Fruit fly (Drosophila melanogaster): ENCODE measurements around the gene CG17834.

Gene CG17834

DNA sequence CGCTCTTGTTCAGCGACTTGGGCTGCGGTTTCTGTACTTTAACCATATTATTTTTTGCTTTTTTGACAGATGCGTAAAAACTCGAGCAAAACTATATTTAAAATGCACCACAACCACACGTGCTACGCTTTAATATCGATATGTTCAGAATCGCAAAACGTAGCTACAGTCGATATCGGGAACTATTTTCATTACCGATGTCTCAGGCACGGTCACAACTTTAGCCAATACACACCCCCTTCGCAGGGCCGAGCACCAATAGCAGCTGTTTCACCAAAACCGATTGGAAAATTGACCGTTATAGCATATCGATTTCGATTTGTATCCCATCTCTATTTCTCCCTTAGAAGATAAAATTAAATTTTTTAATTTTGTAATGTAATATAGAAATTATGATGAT lies 17.2 kb upstream of the CG17834 start, which contains the start of gene CG13096 (continued):
- TF ChIP-seq Lpt (GFP tag; optimal IDR thresholded peaks at IDR 0.05) = no peak
- peak; percentile 83 for TF ChIP-seq Dp (GFP tag; optimal IDR thresholded peaks at IDR 0.05)
- TF ChIP-seq CG3838 (GFP tag; optimal IDR thresholded peaks at IDR 0.05) = no peak
- TF ChIP-seq HLH54F (GFP tag; optimal IDR thresholded peaks at IDR 0.05) = no peak
- TF ChIP-seq run (tag; optimal IDR thresholded peaks at IDR 0.05) = no peak
- no peak for TF ChIP-seq jigr1 (GFP tag; IDR thresholded peaks at IDR 0.05)
- no peak for TF ChIP-seq ro (GFP tag; IDR thresholded peaks at IDR 0.05)
- TF ChIP-seq CG15073 (GFP tag; optimal IDR thresholded peaks at IDR 0.05) = no peak
- no peak for TF ChIP-seq CG3726 (GFP tag; IDR thresholded peaks at IDR 0.05)
- peak; percentile 30 for TF ChIP-seq CG9727 (GFP tag; optimal IDR thresholded peaks at IDR 0.05)
- peak; percentile 10 for TF ChIP-seq her (GFP tag; optimal IDR thresholded peaks at IDR 0.05)
- no peak for TF ChIP-seq sd (tag; optimal IDR thresholded peaks at IDR 0.05)
- TF ChIP-seq trem (tag; optimal IDR thresholded peaks at IDR 0.05) = peak; percentile 85
- TF ChIP-seq HLHmδ (GFP tag; optimal IDR thresholded peaks at IDR 0.05) = no peak
- TF ChIP-seq pb (GFP tag; optimal IDR thresholded peaks at IDR 0.05) = no peak
- no peak; the same call in 1 of the 2 replicates for TF ChIP-seq onecut (GFP tag; IDR thresholded peaks at IDR 0.05)
- no peak for TF ChIP-seq TFAM (GFP tag; optimal IDR thresholded peaks at IDR 0.05)
- no peak for TF ChIP-seq H2.0 (GFP tag; IDR thresholded peaks at IDR 0.05)
- no peak for TF ChIP-seq CG15696 (tag; optimal IDR thresholded peaks at IDR 0.05)
- TF ChIP-seq CG5180 (GFP tag; optimal IDR thresholded peaks at IDR 0.05) = no peak
- TF ChIP-seq CkIIα-i1 (GFP tag; IDR thresholded peaks at IDR 0.05) = no peak
- TF ChIP-seq sens (GFP tag) = peak; percentile 48
- TF ChIP-seq CG14860 (GFP tag; IDR thresholded peaks at IDR 0.05; ENCODE audit: partially characterized antibody) = peak; percentile 96
- TF ChIP-seq CG5953 (GFP tag; IDR thresholded peaks at IDR 0.05) = no peak
- TF ChIP-seq mld (GFP tag; IDR thresholded peaks at IDR 0.05; ENCODE audit: partially characterized antibody) = peak; percentile 94
- no peak for TF ChIP-seq CG8388 (GFP tag; optimal IDR thresholded peaks at IDR 0.05)
- no peak for TF ChIP-seq CG6254 (GFP tag; optimal IDR thresholded peaks at IDR 0.05)
- no peak for TF ChIP-seq CG30431 (GFP tag; optimal IDR thresholded peaks at IDR 0.05)
- TF ChIP-seq chinmo (GFP tag; IDR thresholded peaks at IDR 0.05; ENCODE audit: partially characterized antibody) = peak; percentile 99
- TF ChIP-seq CG6683 (GFP tag; optimal IDR thresholded peaks at IDR 0.05) = no peak
- TF ChIP-seq CG1233 (GFP tag; optimal IDR thresholded peaks at IDR 0.05) = no peak
- TF ChIP-seq CG43689 (GFP tag; IDR thresholded peaks at IDR 0.05) = no peak
- TF ChIP-seq sc (optimal IDR thresholded peaks at IDR 0.05) = no peak
- TF ChIP-seq sc (GFP tag; optimal IDR thresholded peaks at IDR 0.05) = no peak
- TF ChIP-seq Spps (tag; optimal IDR thresholded peaks at IDR 0.05) = no peak
- peak; percentile 97 for TF ChIP-seq vnd (GFP tag; IDR thresholded peaks at IDR 0.05; ENCODE audit: partially characterized antibody)
- TF ChIP-seq Adf1 (GFP tag; IDR thresholded peaks at IDR 0.05) = no peak
- peak; percentile 9; the same call in 1 of the 4 replicates for TF ChIP-seq Gug (GFP tag; IDR thresholded peaks at IDR 0.05)
- TF ChIP-seq Nf-YB (GFP tag; optimal IDR thresholded peaks at IDR 0.05) = peak; percentile 60
- TF ChIP-seq fd96Cb (tag; optimal IDR thresholded peaks at IDR 0.05) = no peak
- peak; percentile 96 for TF ChIP-seq CG2116 (GFP tag; optimal IDR thresholded peaks at IDR 0.05)
- TF ChIP-seq Sox102F (GFP tag; optimal IDR thresholded peaks at IDR 0.05) = no peak
- TF ChIP-seq CG15514 (GFP tag; optimal IDR thresholded peaks at IDR 0.05) = peak; percentile 91
- no peak for TF ChIP-seq sima (GFP tag; optimal IDR thresholded peaks at IDR 0.05)
- no peak for TF ChIP-seq CG10147 (GFP tag; optimal IDR thresholded peaks at IDR 0.05)
- TF ChIP-seq CG12769 (tag; optimal IDR thresholded peaks at IDR 0.05) = no peak
- no peak for TF ChIP-seq sens-2 (GFP tag; IDR thresholded peaks at IDR 0.05)
- peak; percentile 91 for TF ChIP-seq Ets97D (GFP tag; optimal IDR thresholded peaks at IDR 0.05)
- TF ChIP-seq CG15011 (GFP tag; optimal IDR thresholded peaks at IDR 0.05) = no peak
- no peak for TF ChIP-seq CG7745 (tag; optimal IDR thresholded peaks at IDR 0.05)
- TF ChIP-seq br (optimal IDR thresholded peaks at IDR 0.05) = no peak
- TF ChIP-seq ham (GFP tag; IDR thresholded peaks at IDR 0.05) = no peak
